Worm (Caenorhabditis elegans): ENCODE measurements around the gene K08D12.3.

- TF ChIP-seq fkh-10 (GFP tag; optimal IDR thresholded peaks at IDR 0.05) (no peak), nhr-77 (tag; optimal IDR thresholded peaks at IDR 0.05) (no peak), unc-62 (GFP tag; optimal IDR thresholded peaks at IDR 0.05) (no peak), ztf-4 (tag; optimal IDR thresholded peaks at IDR 0.05) (no peak), ceh-16 (tag; optimal IDR thresholded peaks at IDR 0.05) (no peak), zag-1 (tag; optimal IDR thresholded peaks at IDR 0.05) (no peak), nhr-237 (tag; optimal IDR thresholded peaks at IDR 0.05) (no peak), nhr-12 (tag; optimal IDR thresholded peaks at IDR 0.05) (no peak), pha-4 (tag; optimal IDR thresholded peaks at IDR 0.05) (no peak), nhr-25 (tag; optimal IDR thresholded peaks at IDR 0.05) (no peak)
Observed at ce11 chrIV:1720474-1720873, 10.4 kb downstream of the K08D12.3 start, which contains the start of gene epic-2.
